Worm (Caenorhabditis elegans) whole organism, dauer: ENCODE data around the gene ttr-18.

Experiments used
- unc-62 ChIP-seq: sonication (generic microtip); optimal IDR thresholded peaks from 2 replicates; lab custom pipeline; 2017; ENCODE audit warnings: missing biosample characterization, missing genetic modification reagents, missing genetic modification characterization

ttr-18 gene

ce11 chrII:11495806-11496205, 9.3 kb upstream of the ttr-18 start:
- TF ChIP-seq unc-62 (GFP tag; lab: Kevin White, UChicago): no peak

- no peak for TF ChIP-seq unc-62 (GFP tag; lab: Kevin White, UChicago)
Measured at ce11 chrII:11495307-11495706, 8.8 kb upstream of the ttr-18 start, which contains the start of the genes ooc-3 and B0334.4. TSS of gene ooc-3 (minus strand) at chrII:11495321. TSS of gene B0334.4 (plus strand) at chrII:11495692.

DNA sequence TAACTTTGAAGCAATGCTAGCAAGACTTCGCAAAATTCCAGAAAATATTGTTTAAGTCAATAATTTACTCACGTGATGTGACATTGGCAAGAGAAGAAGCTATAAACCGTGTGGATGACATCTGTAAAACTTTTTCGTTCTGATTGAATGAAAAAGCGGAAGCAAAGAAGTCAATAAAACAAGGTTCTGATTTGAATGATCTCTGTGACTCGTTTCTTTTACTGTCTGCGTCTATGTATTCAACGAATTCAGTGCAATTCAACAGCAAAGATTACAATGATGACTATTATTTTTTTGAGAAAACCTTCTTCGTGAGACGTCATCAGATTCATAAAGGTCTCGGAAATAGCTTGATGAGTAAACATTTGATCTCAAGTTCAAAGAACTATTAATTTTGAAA, 6.3 kb upstream of the ttr-18 start, which contains the start of gene hacl-1:
TSS of gene hacl-1 (minus strand) at position 121 of the 400 bp plus-strand sequence.
- no peak for TF ChIP-seq unc-62 (GFP tag; lab: Kevin White, UChicago)

- no peak for TF ChIP-seq unc-62 (GFP tag; lab: Kevin White, UChicago)
Measured at ce11 chrII:11487999-11488398, 1.5 kb upstream of the ttr-18 start, which contains the start of gene B0334.13. TSS of gene B0334.13 (plus strand) at chrII:11488299.

DNA sequence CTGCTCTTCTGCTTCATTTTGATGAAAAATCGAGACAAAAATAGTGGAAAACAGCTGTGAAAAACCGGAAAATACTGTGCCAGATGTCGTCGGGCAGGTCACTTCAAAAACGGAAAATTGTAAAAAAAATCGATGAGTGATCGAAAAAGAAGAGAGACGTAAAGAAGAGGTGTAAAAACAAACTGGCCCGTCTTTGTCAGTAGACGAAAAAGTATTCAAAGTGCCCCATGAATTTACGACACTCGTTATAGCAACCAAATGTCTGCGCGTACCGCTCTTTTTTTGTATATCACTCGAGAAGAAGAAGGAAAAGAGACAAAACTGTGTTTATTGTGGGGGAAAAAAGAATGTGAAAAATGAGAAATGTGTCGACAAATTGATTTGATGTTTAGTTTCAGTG, 1.3 kb downstream of the ttr-18 start, which contains the start of gene twk-5:
TSS of gene twk-5 (minus strand) at position 101 of the 400 bp plus-strand sequence.
- TF ChIP-seq unc-62 (GFP tag; lab: Kevin White, UChicago): no peak

ce11 chrII:11484600-11484999, 1.9 kb downstream of the ttr-18 start:
- TF ChIP-seq unc-62 (GFP tag; lab: Kevin White, UChicago): no peak

DNA sequence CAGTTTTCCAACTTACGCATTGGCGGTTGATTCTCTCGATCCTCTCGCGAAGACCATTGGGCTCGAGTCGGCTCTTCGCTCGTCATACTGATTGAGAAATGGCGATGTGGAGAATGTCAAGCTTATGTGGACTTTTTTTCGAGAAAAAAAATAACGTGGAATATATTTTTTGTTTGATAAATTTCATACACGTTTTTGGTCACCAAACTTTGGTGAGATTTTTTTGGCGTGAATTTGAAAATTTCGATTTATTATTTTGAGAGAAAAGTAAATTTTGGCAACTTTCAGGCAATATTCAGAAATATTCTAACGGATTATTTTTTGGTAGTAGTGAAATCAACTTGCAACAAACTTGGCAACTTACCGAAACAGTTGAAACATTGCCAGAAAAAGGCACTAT, 7.5 kb downstream of the ttr-18 start, which contains the start of gene W02B12.12:
TSS of gene W02B12.12 (minus strand) at position 101 of the 400 bp plus-strand sequence.
- TF ChIP-seq unc-62 (GFP tag; lab: Kevin White, UChicago): no peak

ce11 chrII:11476410-11476809, 10.1 kb downstream of the ttr-18 start, which contains the start of gene W02B12.16:
TSS of gene W02B12.16 (minus strand) at chrII:11476510.
- TF ChIP-seq unc-62 (GFP tag; lab: Kevin White, UChicago): no peak

DNA sequence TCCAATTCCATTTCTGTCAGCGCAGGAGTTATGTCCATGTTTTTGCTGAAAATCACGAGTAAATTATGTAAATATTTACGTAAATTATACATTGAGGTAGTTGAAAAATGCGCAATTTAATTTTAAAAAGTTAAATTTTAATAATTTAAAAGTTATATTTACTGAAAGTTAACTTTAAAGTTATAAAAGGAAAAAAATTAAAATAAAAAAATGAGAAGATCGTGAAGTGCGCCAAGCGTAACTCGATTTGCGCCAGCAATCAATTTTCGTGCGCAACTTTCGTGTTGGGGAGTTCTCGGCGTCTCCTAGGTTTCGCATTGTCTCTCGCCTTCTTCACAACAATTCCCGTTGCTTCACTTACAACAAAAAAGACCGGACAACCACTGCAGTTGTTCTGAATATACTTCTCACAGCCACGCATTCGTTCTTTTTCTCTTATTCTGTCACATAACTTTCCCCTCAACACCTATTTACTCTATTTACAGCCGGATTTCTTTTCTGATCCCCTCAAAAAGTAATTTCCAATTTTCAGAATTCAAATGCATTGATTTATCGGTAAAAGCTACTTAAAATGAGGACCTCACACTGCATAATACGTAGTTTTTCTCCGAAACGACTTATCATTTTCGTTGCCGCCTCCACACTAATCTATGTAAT, 12.9 kb downstream of the ttr-18 start, which contains the start of the genes metl-1 and W02B12.11:
TSS of gene metl-1 (minus strand) at position 51 of the 657 bp plus-strand sequence.
TSS of gene W02B12.11 (plus strand) at position 337 of the 657 bp plus-strand sequence.
- no peak for TF ChIP-seq unc-62 (GFP tag; lab: Kevin White, UChicago)

- TF ChIP-seq unc-62 (GFP tag; lab: Kevin White, UChicago): no peak
Measured at ce11 chrII:11472542-11472941, 14.0 kb downstream of the ttr-18 start.

DNA sequence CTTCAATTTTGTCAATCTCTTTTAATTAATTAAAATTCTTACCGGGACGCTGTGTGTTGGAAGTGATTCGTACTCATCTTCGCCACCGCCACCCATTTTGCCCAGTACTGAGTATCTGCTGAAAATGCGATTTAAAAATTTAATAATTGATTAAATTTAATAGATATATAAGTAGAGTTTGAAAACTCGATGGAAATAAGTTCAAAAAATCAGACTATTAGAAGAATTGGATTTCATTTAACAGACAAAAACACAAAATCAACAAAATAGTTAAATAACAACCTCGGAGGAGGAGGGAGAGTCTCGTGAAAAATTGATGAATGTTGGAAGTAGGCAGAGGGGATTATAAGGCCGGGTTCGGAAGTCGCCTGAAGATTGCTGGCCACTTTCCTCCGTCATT, 14.6 kb downstream of the ttr-18 start, which contains the start of gene mfn-1:
TSS of gene mfn-1 (minus strand) at position 101 of the 400 bp plus-strand sequence.
- TF ChIP-seq unc-62 (GFP tag; lab: Kevin White, UChicago): no peak

DNA sequence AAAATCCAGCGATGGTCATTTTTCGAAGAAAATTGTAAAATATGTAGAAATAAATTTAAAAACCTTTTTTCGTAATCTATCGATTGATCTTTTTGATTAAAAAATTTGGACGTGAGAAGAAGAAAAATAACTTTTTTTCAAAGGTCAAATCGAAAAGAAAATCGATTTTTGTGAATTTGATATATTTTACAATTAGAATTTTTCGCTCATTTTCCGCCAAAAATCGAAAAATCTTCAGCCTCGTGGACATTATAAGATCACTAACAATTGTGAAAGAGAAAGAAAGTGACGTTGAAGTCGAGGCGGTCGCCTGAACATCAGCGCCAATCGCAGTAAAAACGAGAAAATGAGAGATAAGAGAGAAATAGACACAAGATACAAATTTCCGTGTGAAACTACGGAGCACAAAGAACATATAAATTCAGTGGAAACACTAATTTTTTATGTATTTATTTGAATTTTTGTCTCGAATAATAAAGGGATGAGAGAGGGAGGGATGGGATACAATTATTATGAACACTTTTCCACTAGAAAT, 16.9 kb downstream of the ttr-18 start, which contains the start of gene cisd-1:
TSS of gene cisd-1 (minus strand) at position 51 of the 535 bp plus-strand sequence.
- TF ChIP-seq unc-62 (GFP tag; lab: Kevin White, UChicago): no peak

ce11 chrII:11467541-11467940, 19.0 kb downstream of the ttr-18 start, which contains the start of gene klp-17:
TSS of gene klp-17 (minus strand) at chrII:11467641.
- no peak for TF ChIP-seq unc-62 (GFP tag; lab: Kevin White, UChicago)

ce11 chrII:11464427-11464944, 22.1 kb downstream of the ttr-18 start, which contains the start of the genes aars-1 and rga-1:
TSS of gene aars-1 (minus strand) at chrII:11464497.
TSS of gene rga-1 (plus strand) at chrII:11464894.
- no peak for TF ChIP-seq unc-62 (GFP tag; lab: Kevin White, UChicago)

- TF ChIP-seq unc-62 (GFP tag; lab: Kevin White, UChicago): no peak
Measured at ce11 chrII:11463899-11464298, 22.6 kb downstream of the ttr-18 start.

- TF ChIP-seq unc-62 (GFP tag; lab: Kevin White, UChicago): no peak
Measured at ce11 chrII:11459883-11460282, 26.7 kb downstream of the ttr-18 start.
